Fruit fly (Drosophila melanogaster): Measurements from ENCODE around the gene Kul.

DNA sequence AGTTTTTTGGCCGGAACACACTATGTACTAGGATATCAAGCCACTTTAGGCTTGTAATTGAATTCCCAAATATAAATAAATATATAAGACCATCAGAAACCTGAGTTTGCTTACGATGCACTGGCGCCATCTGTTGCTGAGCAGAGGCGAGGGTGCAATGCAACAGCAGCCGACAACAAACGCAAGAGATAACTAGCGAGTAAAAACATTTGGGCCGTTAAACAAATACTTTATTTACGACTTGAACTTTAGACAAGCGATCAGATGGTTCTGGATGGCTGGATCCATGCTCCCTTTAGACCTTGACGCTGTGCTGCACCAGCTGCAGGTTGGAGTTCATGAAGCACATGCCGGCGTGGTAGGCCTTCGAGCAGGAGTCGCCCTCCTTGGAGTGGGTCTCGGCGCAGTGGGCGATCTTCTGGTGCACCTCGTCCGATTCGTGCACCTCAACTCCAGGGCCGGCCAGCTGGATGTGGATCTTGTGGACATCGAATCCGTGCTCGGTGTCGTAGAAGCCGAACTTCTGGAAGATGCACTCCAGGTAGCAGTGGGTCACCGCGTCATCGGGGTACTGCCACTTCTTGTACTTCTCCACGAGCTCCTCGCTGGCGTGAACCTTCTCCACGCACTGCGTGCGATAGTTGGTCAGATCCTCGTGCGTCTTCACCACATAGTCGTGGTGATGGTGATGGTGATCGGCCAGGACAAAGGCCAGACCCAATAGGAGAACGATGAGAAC is 9.4 kb upstream of the Kul start:
- TF ChIP-seq fd96Ca (GFP tag; IDR thresholded peaks at IDR 0.05) (no peak), CG34367 (tag; optimal IDR thresholded peaks at IDR 0.05) (no peak), rn (GFP tag; IDR thresholded peaks at IDR 0.05) (no peak), CG10348 (GFP tag; IDR thresholded peaks at IDR 0.05) (no peak), CG13204 (GFP tag; optimal IDR thresholded peaks at IDR 0.05) (no peak), CG4496 (GFP tag; IDR thresholded peaks at IDR 0.05) (no peak), D1 (tag; optimal IDR thresholded peaks at IDR 0.05) (no peak), EcR (GFP tag; optimal IDR thresholded peaks at IDR 0.05) (no peak), Snoo (tag; optimal IDR thresholded peaks at IDR 0.05) (no peak), Pif1B (GFP tag; optimal IDR thresholded peaks at IDR 0.05) (no peak), gl (tag; optimal IDR thresholded peaks at IDR 0.05) (no peak), Ets98B (GFP tag; IDR thresholded peaks at IDR 0.05) (no peak), CG8159 (tag; optimal IDR thresholded peaks at IDR 0.05) (no peak)

All from whole organism, pupa.